Fruit fly (Drosophila melanogaster) whole organism, embryonic: ENCODE results near the gene RunxB.
A peak's percentile ranks its signal among the peaks of the same experiment; 100 is the strongest.

Source experiments
- ATbp ChIP-seq: fragments of 200-800 bp; sonication (Bioruptor generic); optimal IDR thresholded peaks from 2 replicates; lab custom pipeline; 2017; ENCODE audit warnings: missing biosample characterization, mild to moderate bottlenecking, missing genetic modification characterization, missing genetic modification reagents
- Ada2b ChIP-seq: fragments of 200-800 bp; sonication (Bioruptor generic); IDR thresholded peaks from 2 replicates; pipeline ENCODE4 v1.3.6; 2022; ENCODE audit warnings: missing biosample characterization, missing genetic modification characterization
- C15 ChIP-seq: fragments of 200-800 bp; sonication (Bioruptor generic); IDR thresholded peaks from 3 replicates; pipeline ENCODE4 v1.3.6; 2022; ENCODE audit warnings: missing biosample characterization, missing genetic modification characterization
- CG11560 ChIP-seq: fragments of 200-800 bp; sonication (Bioruptor generic); IDR thresholded peaks from 3 replicates; pipeline ENCODE4 v1.3.6; 2022; ENCODE audit warnings: missing biosample characterization, missing genetic modification characterization
- CG12155 ChIP-seq: fragments of 200-800 bp; sonication (Bioruptor generic); optimal IDR thresholded peaks from 3 replicates; lab custom pipeline; 2016; ENCODE audit warnings: missing biosample characterization, missing genetic modification characterization
- CG12299 ChIP-seq: fragments of 200-800 bp; sonication (Bioruptor generic); optimal IDR thresholded peaks from 2 replicates; lab custom pipeline; 2018; ENCODE audit warnings: missing biosample characterization, mild to moderate bottlenecking, missing genetic modification characterization
- CG13894 ChIP-seq: fragments of 200-800 bp; sonication (Bioruptor generic); optimal IDR thresholded peaks from 3 replicates; lab custom pipeline; 2018; ENCODE audit warnings: missing biosample characterization, mild to moderate bottlenecking, missing genetic modification characterization, moderate library complexity
- CG1603 ChIP-seq: fragments of 200-800 bp; sonication (Bioruptor generic); optimal IDR thresholded peaks from 2 replicates; lab custom pipeline; 2019; ENCODE audit warnings: missing biosample characterization, mild to moderate bottlenecking, missing genetic modification characterization, moderate library complexity
- CG1647 ChIP-seq: fragments of 200-800 bp; sonication (Bioruptor generic); optimal IDR thresholded peaks from 3 replicates; lab custom pipeline; 2016; ENCODE audit warnings: missing biosample characterization, missing genetic modification characterization
- CG2202 ChIP-seq: fragments of 200-800 bp; sonication (Bioruptor generic); optimal IDR thresholded peaks from 2 replicates; lab custom pipeline; 2018; ENCODE audit warnings: missing biosample characterization, mild to moderate bottlenecking, missing genetic modification characterization
- CG2678 ChIP-seq: fragments of 200-800 bp; sonication (Bioruptor generic); optimal IDR thresholded peaks from 3 replicates; lab custom pipeline; 2019; ENCODE audit warnings: missing biosample characterization, mild to moderate bottlenecking, missing genetic modification characterization, moderate library complexity
- CG2712 ChIP-seq: fragments of 200-800 bp; optimal IDR thresholded peaks from 3 replicates; lab custom pipeline; 2019; ENCODE audit warnings: missing biosample characterization, mild to moderate bottlenecking, missing genetic modification characterization, moderate library complexity
- CG30403 ChIP-seq: fragments of 200-800 bp; sonication (Bioruptor generic); optimal IDR thresholded peaks from 3 replicates; lab custom pipeline; 2016; ENCODE audit warnings: missing biosample characterization, missing genetic modification characterization
- CG42726 ChIP-seq: fragments of 200-800 bp; sonication (Bioruptor generic); IDR thresholded peaks from 2 replicates; pipeline ENCODE4 v1.3.6; 2022; ENCODE audit warnings: missing biosample characterization, missing genetic modification characterization; ENCODE audit not compliant: partially characterized antibody
- CG4404 ChIP-seq: fragments of 200-800 bp; sonication (Bioruptor generic); IDR thresholded peaks from 2 replicates; pipeline ENCODE4 v1.3.6; 2022; ENCODE audit warnings: missing biosample characterization, missing genetic modification characterization
- CG5245 ChIP-seq: fragments of 200-800 bp; sonication (Bioruptor generic); optimal IDR thresholded peaks from 3 replicates; lab custom pipeline; 2016; ENCODE audit warnings: missing biosample characterization, missing genetic modification characterization
- CG7745 ChIP-seq: fragments of 200-800 bp; sonication (Bioruptor generic); optimal IDR thresholded peaks from 2 replicates; lab custom pipeline; 2018; ENCODE audit warnings: missing biosample characterization, mild to moderate bottlenecking, missing genetic modification characterization, moderate library complexity
- CG9609 ChIP-seq: fragments of 200-800 bp; sonication (Bioruptor generic); optimal IDR thresholded peaks from 3 replicates; lab custom pipeline; 2016; ENCODE audit warnings: missing biosample characterization, missing genetic modification characterization
- CG9876 ChIP-seq: fragments of 200-800 bp; sonication (Bioruptor generic); optimal IDR thresholded peaks from 2 replicates; lab custom pipeline; 2016; ENCODE audit warnings: missing biosample characterization, missing genetic modification characterization
- D ChIP-seq, 2 experiments: fragments of 200-800 bp in 1 of 2; fragments of >200 bp in 1 of 2; sonication (Bioruptor generic) in 1 of 2; optimal IDR thresholded peaks; 2 replicates in 1 of 2; 3 replicates in 1 of 2; lab custom pipeline; 2017; ENCODE audit warnings: mild to moderate bottlenecking in 1 of 2, missing biosample characterization in 1 of 2, missing genetic modification characterization in 1 of 2, missing genetic modification reagents in 1 of 2
- Dip2 ChIP-seq: fragments of 200-800 bp; sonication (Bioruptor generic); IDR thresholded peaks from 2 replicates; pipeline ENCODE4 v1.3.6; 2022; ENCODE audit warnings: missing biosample characterization, missing genetic modification characterization
- Dll ChIP-seq: fragments of 200-800 bp; sonication (Bioruptor generic); IDR thresholded peaks from 4 replicates; pipeline ENCODE4 v1.3.6; 2022; ENCODE audit warnings: missing biosample characterization, missing genetic modification characterization; ENCODE audit not compliant: partially characterized antibody
- E2f1 ChIP-seq: fragments of 200-800 bp; sonication (Bioruptor generic); IDR thresholded peaks from 2 replicates; pipeline ENCODE4 v1.3.6; 2022; ENCODE audit warnings: missing biosample characterization, missing genetic modification characterization
- Eip74EF ChIP-seq, 2 experiments: fragments of 200-800 bp in 1 of 2; fragments of >200 bp in 1 of 2; sonication (Bioruptor generic) in 1 of 2; optimal IDR thresholded peaks; 2 replicates each; lab custom pipeline; 2017 to 2019; ENCODE audit warnings: missing biosample characterization in 2 of 2, missing genetic modification characterization in 2 of 2, mild to moderate bottlenecking in 1 of 2, moderate library complexity in 1 of 2
- Hr51 ChIP-seq, 2 experiments: fragments of 200-800 bp; sonication (Bioruptor generic); optimal IDR thresholded peaks; 2 replicates in 1 of 2; 3 replicates in 1 of 2; lab custom pipeline; 2016 to 2018; ENCODE audit warnings: missing biosample characterization in 2 of 2, missing genetic modification characterization in 2 of 2, mild to moderate bottlenecking in 1 of 2, moderate library complexity in 1 of 2
- Hr78 ChIP-seq, 2 experiments: fragments of 200-800 bp in 1 of 2; fragments of >200 bp in 1 of 2; sonication (Bioruptor generic) in 1 of 2; optimal IDR thresholded peaks; 2 replicates each; lab custom pipeline; 2017 to 2019; ENCODE audit warnings: missing biosample characterization in 2 of 2, missing genetic modification characterization in 2 of 2, mild to moderate bottlenecking in 1 of 2, moderate library complexity in 1 of 2
- Med ChIP-seq: fragments of 200-800 bp; sonication (Bioruptor generic); peaks from one replicate; lab custom pipeline; 2016; ENCODE audit warnings: missing biosample characterization, missing genetic modification characterization, mild to moderate bottlenecking, inconsistent platforms, moderate library complexity
- Nf-YB ChIP-seq: fragments of 200-800 bp; sonication (Bioruptor generic); optimal IDR thresholded peaks from 3 replicates; lab custom pipeline; 2019; ENCODE audit warnings: missing biosample characterization, mild to moderate bottlenecking, missing genetic modification characterization, moderate library complexity
- Rx ChIP-seq: fragments of 200-800 bp; sonication (Bioruptor generic); IDR thresholded peaks from 2 replicates; pipeline ENCODE4 v1.3.6; 2022; ENCODE audit warnings: missing biosample characterization, missing genetic modification characterization
- Side ChIP-seq: fragments of 200-800 bp; sonication (Bioruptor generic); optimal IDR thresholded peaks from 2 replicates; lab custom pipeline; 2016; ENCODE audit warnings: missing biosample characterization, missing genetic modification characterization
- abd-A ChIP-seq: fragments of 200-800 bp; sonication (Bioruptor generic); optimal IDR thresholded peaks from 3 replicates; lab custom pipeline; 2019; ENCODE audit warnings: missing biosample characterization, mild to moderate bottlenecking, missing genetic modification characterization, moderate library complexity
- bsh ChIP-seq, 2 experiments: fragments of 200-800 bp; sonication (Bioruptor generic); optimal IDR thresholded peaks; 2 replicates each; lab custom pipeline; 2017 to 2018; ENCODE audit warnings: mild to moderate bottlenecking in 2 of 2, missing biosample characterization in 2 of 2, missing genetic modification characterization in 2 of 2, moderate library complexity in 1 of 2
- chinmo ChIP-seq: fragments of 200-800 bp; sonication (Bioruptor generic); IDR thresholded peaks from 4 replicates; pipeline ENCODE4 v1.3.6; 2022; ENCODE audit warnings: missing biosample characterization, missing genetic modification characterization; ENCODE audit not compliant: partially characterized antibody
- crc ChIP-seq: fragments of 200-800 bp; sonication (Bioruptor generic); optimal IDR thresholded peaks from 2 replicates; lab custom pipeline; 2016; ENCODE audit warnings: missing biosample characterization, missing genetic modification characterization
- danr ChIP-seq: fragments of 200-800 bp; sonication (Bioruptor generic); IDR thresholded peaks from 2 replicates; pipeline ENCODE4 v1.3.6; 2022; ENCODE audit warnings: missing biosample characterization, missing genetic modification characterization
- disco-r ChIP-seq: fragments of 200-800 bp; sonication (Bioruptor generic); optimal IDR thresholded peaks from 2 replicates; lab custom pipeline; 2016; ENCODE audit warnings: missing biosample characterization, missing genetic modification characterization
- dmrt11E ChIP-seq: fragments of 200-800 bp; sonication (Bioruptor generic); optimal IDR thresholded peaks from 3 replicates; lab custom pipeline; 2018; ENCODE audit warnings: missing biosample characterization, mild to moderate bottlenecking, missing genetic modification characterization, moderate library complexity
- ems ChIP-seq: fragments of 200-800 bp; sonication (Bioruptor generic); optimal IDR thresholded peaks from 3 replicates; lab custom pipeline; 2016; ENCODE audit warnings: missing biosample characterization, missing genetic modification characterization
- gcm2 ChIP-seq: fragments of 200-800 bp; sonication (Bioruptor generic); optimal IDR thresholded peaks from 2 replicates; lab custom pipeline; 2016; ENCODE audit warnings: missing biosample characterization, missing genetic modification characterization
- gsb-n ChIP-seq: fragments of 200-800 bp; sonication (Bioruptor generic); optimal IDR thresholded peaks from 3 replicates; lab custom pipeline; 2018; ENCODE audit warnings: missing biosample characterization, mild to moderate bottlenecking, missing genetic modification characterization
- hkb ChIP-seq, 2 experiments: fragments of 200-800 bp in 1 of 2; fragments of >200 bp in 1 of 2; sonication (Bioruptor generic) in 1 of 2; IDR thresholded peaks in 1 of 2; optimal IDR thresholded peaks in 1 of 2; 2 replicates each; pipeline versions ENCODE4 v1.3.6 to Lab custom; 2017 to 2022; ENCODE audit warnings: missing biosample characterization in 1 of 2, missing genetic modification characterization in 1 of 2
- ken ChIP-seq: fragments of 200-800 bp; sonication (Bioruptor generic); IDR thresholded peaks from 3 replicates; pipeline ENCODE4 v1.3.6; 2022; ENCODE audit warnings: missing biosample characterization, missing genetic modification characterization
- knrl ChIP-seq: fragments of 200-800 bp; sonication (Bioruptor generic); IDR thresholded peaks from 3 replicates; pipeline ENCODE4 v1.3.6; 2022; ENCODE audit warnings: missing biosample characterization, missing genetic modification characterization; ENCODE audit not compliant: partially characterized antibody
- lab ChIP-seq: fragments of 200-800 bp; sonication (Bioruptor generic); optimal IDR thresholded peaks from 3 replicates; lab custom pipeline; 2017; ENCODE audit warnings: missing biosample characterization, missing genetic modification characterization, mild to moderate bottlenecking, moderate library complexity, missing genetic modification reagents
- sc ChIP-seq, 3 experiments: fragments of >200 bp in 2 of 3; fragments of 200-800 bp in 1 of 3; sonication (Bioruptor generic) in 1 of 3; optimal IDR thresholded peaks; 2 replicates in 2 of 3; 3 replicates in 1 of 3; lab custom pipeline; 2017; ENCODE audit warnings: mild to moderate bottlenecking in 1 of 3, missing biosample characterization in 1 of 3, missing genetic modification characterization in 1 of 3, missing genetic modification reagents in 1 of 3
- sim ChIP-seq: fragments of 200-800 bp; sonication (Bioruptor generic); IDR thresholded peaks from 2 replicates; pipeline ENCODE4 v1.3.6; 2022; ENCODE audit warnings: missing biosample characterization, missing genetic modification characterization
- wdn ChIP-seq: fragments of 200-800 bp; sonication (Bioruptor generic); IDR thresholded peaks from 2 replicates; pipeline ENCODE4 v1.3.6; 2022; ENCODE audit warnings: missing biosample characterization, missing genetic modification characterization
- zf30C ChIP-seq: fragments of 200-800 bp; sonication (Bioruptor generic); optimal IDR thresholded peaks from 3 replicates; lab custom pipeline; 2018; ENCODE audit warnings: missing biosample characterization, mild to moderate bottlenecking, missing genetic modification characterization

The RunxB gene

dm6 chrX:20510540-20510939 is 27.8 kb upstream of the RunxB start, which contains the start of gene RhoGAP19D:
Gene RhoGAP19D, minus strand, starts transcription at chrX:20510694.
- TF ChIP-seq knrl (GFP tag; lab: Robert Waterston, UW) = peak; percentile 93
- TF ChIP-seq CG2202 (tag; lab: Kevin White, UChicago) = no peak
- no peak for TF ChIP-seq crc (GFP tag; lab: Kevin White, UChicago)
- TF ChIP-seq CG12299 = no peak
- peak; percentile 75 for TF ChIP-seq lab (GFP tag; lab: Kevin White, UChicago)
- TF ChIP-seq Med (GFP tag; lab: Kevin White, UChicago) = peak; percentile 95
- TF ChIP-seq CG42726 (GFP tag; lab: Robert Waterston, UW) = peak; percentile 98
- no peak for TF ChIP-seq gcm2 (GFP tag; lab: Kevin White, UChicago)
- TF ChIP-seq Hr78 (GFP tag; optimal IDR thresholded peaks at IDR 0.05; lab: Kevin White, UChicago) = no peak
- TF ChIP-seq ems (GFP tag; lab: Kevin White, UChicago) = peak; percentile 51
- peak; percentile 28 for TF ChIP-seq CG5245 (GFP tag; lab: Kevin White, UChicago)
- no peak for TF ChIP-seq hkb (optimal IDR thresholded peaks at IDR 0.05; lab: Kevin White, UChicago)
- no peak for TF ChIP-seq hkb (GFP tag; IDR thresholded peaks at IDR 0.05; lab: Robert Waterston, UW)
- TF ChIP-seq D (optimal IDR thresholded peaks at IDR 0.05; lab: Kevin White, UChicago) = no peak
- TF ChIP-seq D (GFP tag; optimal IDR thresholded peaks at IDR 0.05; lab: Kevin White, UChicago) = no peak
- TF ChIP-seq CG1603 = peak; percentile 85
- TF ChIP-seq ATbp (GFP tag; lab: Kevin White, UChicago) = no peak
- peak in 1 of 2 experiments; percentile 69 for TF ChIP-seq Hr51 (GFP tag; optimal IDR thresholded peaks at IDR 0.05; lab: Kevin White, UChicago)
- peak; percentile 36 for TF ChIP-seq CG9876 (GFP tag; lab: Kevin White, UChicago)
- peak; percentile 36; the same call in 1 of the 2 replicates for TF ChIP-seq Ada2b (GFP tag; lab: Robert Waterston, UW)
- TF ChIP-seq CG2678 = peak; percentile 11
- no peak for TF ChIP-seq danr (GFP tag; lab: Robert Waterston, UW)
- no peak for TF ChIP-seq Eip74EF (GFP tag; optimal IDR thresholded peaks at IDR 0.05; lab: Kevin White, UChicago)
- TF ChIP-seq E2f1 (GFP tag; lab: Robert Waterston, UW) = 0 out of 2 replicates have a peak, but pooled peaks have one; percentile 26
- peak; percentile 85 for TF ChIP-seq Dll
- no peak for TF ChIP-seq C15
- no peak for TF ChIP-seq disco-r (GFP tag; lab: Kevin White, UChicago)
- TF ChIP-seq chinmo = peak; percentile 93
- TF ChIP-seq CG7745 (tag; lab: Kevin White, UChicago) = no peak
- TF ChIP-seq abd-A (tag; lab: Kevin White, UChicago) = no peak
- 0 out of 2 replicates have a peak, but pooled peaks have one; percentile 27 for TF ChIP-seq CG4404 (GFP tag; lab: Robert Waterston, UW)
- peak; percentile 17 for TF ChIP-seq dmrt11E (tag; lab: Kevin White, UChicago)
- peak; percentile 17 for TF ChIP-seq zf30C (GFP tag; lab: Kevin White, UChicago)
- TF ChIP-seq Side (GFP tag; lab: Kevin White, UChicago) = peak; percentile 43
- TF ChIP-seq bsh (GFP tag; optimal IDR thresholded peaks at IDR 0.05; lab: Kevin White, UChicago) = no peak
- no peak for TF ChIP-seq sim (GFP tag; lab: Robert Waterston, UW)
- TF ChIP-seq Rx (GFP tag; lab: Robert Waterston, UW) = peak; percentile 53
- peak; percentile 40 for TF ChIP-seq CG1647
- TF ChIP-seq CG12155 (GFP tag; lab: Kevin White, UChicago) = peak; percentile 62
- TF ChIP-seq gsb-n (tag; lab: Kevin White, UChicago) = no peak
- peak; percentile 58 for TF ChIP-seq CG30403 (GFP tag; lab: Kevin White, UChicago)
- no peak for TF ChIP-seq sc (optimal IDR thresholded peaks at IDR 0.05; lab: Kevin White, UChicago)
- TF ChIP-seq sc (GFP tag; optimal IDR thresholded peaks at IDR 0.05; lab: Kevin White, UChicago) = no peak
- TF ChIP-seq CG11560 (tag; lab: Robert Waterston, UW) = no peak
- no peak for TF ChIP-seq Nf-YB
- TF ChIP-seq Dip2 (GFP tag; lab: Robert Waterston, UW) = no peak
- TF ChIP-seq CG2712 (tag; lab: Kevin White, UChicago) = peak; percentile 19
- peak; percentile 66 for TF ChIP-seq CG13894
- peak; percentile 81 for TF ChIP-seq ken (GFP tag; lab: Robert Waterston, UW)
- TF ChIP-seq CG9609 (GFP tag; lab: Kevin White, UChicago) = peak; percentile 67
- TF ChIP-seq wdn (GFP tag; lab: Robert Waterston, UW) = no peak
